Worm (Caenorhabditis elegans) whole organism, mixed stage, embryonic: ENCODE results near the gene F27E5.7.

Experiments used
- ces-1 ChIP-seq: fragments of 150-350 bp; optimal IDR thresholded peaks from 2 replicates; lab custom pipeline; 2014; ENCODE audit warnings: missing biosample characterization, missing genetic modification reagents, missing genetic modification characterization
- elt-3 ChIP-seq: fragments of 150-350 bp; optimal IDR thresholded peaks from 2 replicates; lab custom pipeline; 2014; ENCODE audit warnings: missing biosample characterization, missing genetic modification characterization
- lin-13 ChIP-seq: fragments of 150-350 bp; optimal IDR thresholded peaks from 2 replicates; lab custom pipeline; 2014; ENCODE audit warnings: missing biosample characterization, missing genetic modification characterization
- mep-1 ChIP-seq: fragments of 150-350 bp; optimal IDR thresholded peaks from 2 replicates; lab custom pipeline; 2017; ENCODE audit warnings: missing biosample characterization, missing genetic modification reagents, missing genetic modification characterization, inconsistent platforms
- nhr-237 ChIP-seq: fragments of 150-350 bp; optimal IDR thresholded peaks from 2 replicates; lab custom pipeline; 2014; ENCODE audit warnings: missing biosample characterization, missing genetic modification characterization
- snpc-4 ChIP-seq: fragments of 150-350 bp; optimal IDR thresholded peaks from 2 replicates; lab custom pipeline; 2014; ENCODE audit warnings: missing biosample characterization, missing genetic modification characterization
- unc-39 ChIP-seq: fragments of 150-350 bp; optimal IDR thresholded peaks from 2 replicates; lab custom pipeline; 2014; ENCODE audit warnings: missing biosample characterization, missing genetic modification characterization
- unc-62 ChIP-seq: fragments of 150-350 bp; optimal IDR thresholded peaks from 2 replicates; lab custom pipeline; 2014; ENCODE audit warnings: missing biosample characterization, missing genetic modification reagents, missing genetic modification characterization

DNA sequence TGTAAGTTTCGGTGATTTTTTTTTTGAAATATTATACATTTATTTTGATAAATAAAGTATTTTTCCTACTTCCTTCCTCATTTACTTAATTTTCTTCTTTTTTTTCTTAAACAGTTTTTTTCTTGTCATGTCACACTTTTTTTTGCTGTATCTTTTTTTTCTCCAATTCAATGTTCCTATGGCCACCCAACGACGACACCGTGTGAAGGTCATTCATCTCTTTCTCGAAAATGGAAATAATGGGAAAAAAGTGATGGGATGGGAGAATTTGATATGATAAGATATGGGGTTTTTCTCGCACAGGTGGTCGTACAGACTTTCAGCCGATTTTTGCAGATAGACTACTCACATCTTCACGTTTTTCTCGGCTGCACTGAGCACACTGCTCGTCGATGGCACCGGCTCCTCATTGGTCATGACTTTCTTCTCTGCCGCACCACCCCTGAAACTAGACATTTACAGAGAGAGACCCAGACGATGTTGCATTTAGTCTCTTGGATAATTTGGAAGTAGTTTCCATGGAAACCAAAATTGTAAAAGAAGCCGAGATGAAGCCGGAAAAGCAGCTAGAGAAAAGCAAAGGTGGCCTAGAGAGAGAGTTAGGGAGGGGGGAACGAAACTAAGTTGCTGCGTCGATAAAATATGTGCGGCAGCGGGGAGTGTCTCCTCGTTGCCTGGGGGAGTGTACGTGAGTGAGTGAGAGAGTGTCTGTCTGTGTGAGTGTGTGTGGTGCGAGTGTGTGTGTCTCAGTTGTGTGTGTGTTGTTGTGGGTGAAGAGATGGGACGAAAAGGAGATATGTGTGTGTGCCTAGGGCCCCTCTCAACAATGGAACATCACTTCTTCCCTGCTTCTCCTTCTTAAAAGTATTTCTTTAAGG lies 46.6 kb downstream of the F27E5.7 start, which contains the start of gene daf-19:
- TF ChIP-seq nhr-237 (tag; lab: Kevin White, UChicago) (peak; percentile 42), snpc-4 (tag; lab: Kevin White, UChicago) (no peak), unc-39 (peak; percentile 8), elt-3 (tag; lab: Kevin White, UChicago) (no peak), ces-1 (GFP tag; lab: Kevin White, UChicago) (peak; percentile 60), lin-13 (tag; lab: Kevin White, UChicago) (no peak), mep-1 (tag; lab: Kevin White, UChicago) (peak; percentile 55), unc-62 (GFP tag; lab: Kevin White, UChicago) (no peak)
